Fruit fly (Drosophila melanogaster): ENCODE data around the gene CG42748.
A peak's percentile ranks its signal among the peaks of the same experiment; 100 is the strongest.

The CG42748 gene

DNA sequence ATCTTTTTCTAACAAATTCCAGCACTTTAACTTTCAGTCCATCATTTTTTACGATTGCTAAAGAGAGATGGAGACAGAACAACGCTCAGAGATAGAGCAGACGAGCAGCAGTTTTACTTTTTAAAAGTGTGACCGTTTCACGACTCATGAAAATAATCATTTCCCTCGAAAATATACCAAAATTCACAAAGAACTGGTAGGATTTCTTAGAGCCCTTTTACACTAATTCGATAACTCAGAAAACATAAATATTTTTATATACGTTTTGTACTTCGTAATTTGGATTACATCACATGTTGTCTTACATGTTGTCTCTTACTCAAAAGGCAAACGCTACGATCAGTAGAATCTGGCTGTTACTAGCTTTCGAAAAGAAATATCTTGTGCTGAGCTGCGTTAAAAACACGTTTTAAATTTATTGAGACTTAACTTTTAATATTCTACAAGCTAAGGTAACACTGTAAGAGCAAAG, 38.1 kb downstream of the CG42748 start, which contains the start of gene Clamp:
Clamp (minus strand) TSS at position 100 of the 472 bp plus-strand sequence.
- TF ChIP-seq Hr78 (GFP tag; optimal IDR thresholded peaks at IDR 0.05) = peak; percentile 73
- no peak for TF ChIP-seq psq (GFP tag; optimal IDR thresholded peaks at IDR 0.05)
- TF ChIP-seq pan (optimal IDR thresholded peaks at IDR 0.05) = no peak
- TF ChIP-seq N (GFP tag; optimal IDR thresholded peaks at IDR 0.05) = peak; percentile 85
- peak; percentile 71 for TF ChIP-seq woc (GFP tag; optimal IDR thresholded peaks at IDR 0.05)
- peak; percentile 2 for TF ChIP-seq HLH106 (tag; optimal IDR thresholded peaks at IDR 0.05)

DNA sequence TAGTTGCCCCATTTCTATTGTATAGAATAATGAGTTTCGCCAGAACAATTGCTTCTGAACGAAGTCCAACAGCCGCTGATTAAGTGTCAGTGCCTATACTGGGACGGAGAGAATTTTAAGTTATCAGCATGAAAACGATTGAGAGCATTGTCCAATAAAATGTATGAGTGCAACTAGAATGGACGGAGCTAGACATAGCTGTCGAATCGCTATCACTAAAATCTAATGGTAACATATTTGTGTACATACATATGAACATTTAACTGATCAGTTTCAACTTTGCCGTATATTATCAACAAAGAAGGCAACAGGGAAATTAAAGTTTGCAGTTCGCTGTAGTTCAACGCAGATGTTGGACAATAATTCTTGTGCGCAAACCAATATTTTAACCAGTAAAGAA, 44.1 kb downstream of the CG42748 start, which contains the start of gene CG3635:
CG3635 (plus strand) TSS at position 315 of the 400 bp plus-strand sequence.
- TF ChIP-seq Hnf4 (GFP tag; optimal IDR thresholded peaks at IDR 0.05) = peak; percentile 31
- no peak for TF ChIP-seq OdsH (GFP tag; optimal IDR thresholded peaks at IDR 0.05)

DNA sequence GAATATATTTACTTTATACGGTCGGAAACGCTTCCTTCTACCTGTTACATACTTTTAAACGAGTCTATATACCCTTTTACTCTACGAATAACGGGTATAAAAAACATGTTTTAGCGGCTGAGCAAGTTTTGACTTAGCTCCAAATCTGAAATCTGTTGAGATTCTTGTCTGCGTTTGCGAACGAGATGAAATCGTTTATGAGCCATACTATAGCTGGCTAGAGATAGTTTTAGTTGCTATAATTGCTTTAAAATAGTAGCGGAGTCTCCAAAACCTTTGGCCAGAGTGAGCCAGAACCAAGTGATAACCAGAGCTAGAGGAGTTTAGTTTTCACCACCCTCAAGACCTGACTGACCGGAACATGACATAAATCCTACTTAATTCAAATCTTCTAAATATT, 45.4 kb downstream of the CG42748 start:
- TF ChIP-seq Vsx2 (GFP tag; optimal IDR thresholded peaks at IDR 0.05; ENCODE audit: partially characterized antibody) (no peak), CrebA (GFP tag; optimal IDR thresholded peaks at IDR 0.05; ENCODE audit: borderline replicate concordance) (no peak), ey (GFP tag; optimal IDR thresholded peaks at IDR 0.05) (no peak), rgr (GFP tag; optimal IDR thresholded peaks at IDR 0.05) (no peak), sage (GFP tag; optimal IDR thresholded peaks at IDR 0.05) (no peak), brk (GFP tag; optimal IDR thresholded peaks at IDR 0.05) (no peak), lola (GFP tag; optimal IDR thresholded peaks at IDR 0.05) (no peak), Hnf4 (GFP tag; optimal IDR thresholded peaks at IDR 0.05) (no peak), Rel (GFP tag; optimal IDR thresholded peaks at IDR 0.05) (no peak), Rel (tag; optimal IDR thresholded peaks at IDR 0.05) (no peak), tai (GFP tag; optimal IDR thresholded peaks at IDR 0.05) (no peak), h (GFP tag; optimal IDR thresholded peaks at IDR 0.05) (no peak), sv (GFP tag; optimal IDR thresholded peaks at IDR 0.05) (no peak), Abd-B (GFP tag; optimal IDR thresholded peaks at IDR 0.05) (no peak), Hr78 (GFP tag; optimal IDR thresholded peaks at IDR 0.05) (no peak)

DNA sequence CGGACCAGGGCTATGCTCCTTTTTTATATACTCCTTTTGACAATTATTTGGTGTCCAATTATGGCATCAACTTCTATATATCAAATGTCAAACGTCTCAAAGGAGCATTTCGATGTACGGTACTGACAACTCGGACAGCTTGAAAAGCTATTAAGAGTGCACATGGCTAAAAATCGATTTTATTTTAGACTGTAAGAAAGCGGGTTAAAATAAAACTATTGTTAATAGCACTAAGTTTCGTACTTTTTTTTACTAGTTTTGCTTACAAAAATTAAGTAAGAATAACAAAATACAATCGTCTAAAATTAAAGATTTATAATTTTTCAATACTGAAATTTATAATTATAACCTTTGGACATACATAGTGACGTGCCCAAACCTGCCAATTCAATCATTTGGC, 83.3 kb downstream of the CG42748 start, which contains the start of gene Ir40a:
Ir40a (minus strand) TSS at position 101 of the 400 bp plus-strand sequence.
- no peak for TF ChIP-seq CrebA (GFP tag; optimal IDR thresholded peaks at IDR 0.05; ENCODE audit: borderline replicate concordance)
- TF ChIP-seq pan (optimal IDR thresholded peaks at IDR 0.05) = no peak
- no peak for TF ChIP-seq CG32264 (GFP tag; optimal IDR thresholded peaks at IDR 0.05)
- no peak for TF ChIP-seq Abd-B (GFP tag; optimal IDR thresholded peaks at IDR 0.05)
- no peak for TF ChIP-seq OdsH (GFP tag; optimal IDR thresholded peaks at IDR 0.05)
- TF ChIP-seq Myc (optimal IDR thresholded peaks at IDR 0.05) = no peak
- TF ChIP-seq brk (GFP tag; optimal IDR thresholded peaks at IDR 0.05) = no peak

All from whole organism, wandering third instar larva.